Worm (Caenorhabditis elegans) whole organism, dauer: ENCODE results near the gene cdk-4.

Experiments
- unc-62 ChIP-seq: sonication (generic microtip); optimal IDR thresholded peaks from 2 replicates; lab custom pipeline; 2017; ENCODE audit warnings: missing biosample characterization, missing genetic modification reagents, missing genetic modification characterization

cdk-4 gene

ce11 chrX:13500568-13500967 is 18.1 kb downstream of the cdk-4 start, which contains the start of gene sad-1:
sad-1 (minus strand) TSS chrX:13500668.
- no peak for TF ChIP-seq unc-62 (GFP tag; lab: Kevin White, UChicago)

DNA sequence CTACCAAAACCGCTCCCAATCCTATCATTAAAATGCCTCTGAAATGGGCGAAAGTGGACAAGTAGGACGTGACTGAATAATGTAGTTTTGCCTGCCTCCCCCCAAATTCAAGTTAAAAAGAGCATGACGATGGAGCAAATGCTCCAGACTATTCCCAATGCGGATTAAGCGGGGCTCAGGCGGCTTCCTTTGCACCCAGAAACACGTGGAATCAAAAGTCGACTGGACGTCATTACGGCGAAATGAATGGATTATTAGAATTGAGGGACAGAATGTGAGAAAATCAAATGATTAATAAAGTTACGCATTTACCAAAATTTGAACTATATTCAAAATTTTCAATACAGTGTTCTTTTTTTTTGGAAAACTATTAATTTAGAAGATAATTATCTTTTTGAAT is 18.8 kb downstream of the cdk-4 start:
- TF ChIP-seq unc-62 (GFP tag; lab: Kevin White, UChicago), result no peak

ce11 chrX:13499098-13499497 is 19.6 kb downstream of the cdk-4 start:
- TF ChIP-seq unc-62 (GFP tag; lab: Kevin White, UChicago), result no peak

DNA sequence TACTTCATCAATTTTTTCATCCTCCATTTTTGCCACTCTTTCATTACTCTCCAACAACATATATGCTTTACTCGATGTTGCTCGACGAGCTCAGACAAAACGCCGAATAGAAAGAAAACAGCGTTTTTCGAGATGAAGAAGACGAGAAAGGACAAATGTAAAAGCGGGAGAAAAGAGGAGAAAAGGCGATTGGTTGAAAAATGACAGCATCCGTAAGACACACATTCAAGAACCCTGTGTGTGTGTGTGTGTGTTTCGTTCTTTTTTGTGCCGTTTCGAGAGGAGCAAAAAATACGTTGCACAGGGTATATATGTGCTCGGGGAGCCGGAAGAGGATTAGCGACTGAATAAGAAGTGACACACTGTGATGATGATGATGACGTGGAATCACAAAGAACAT is 24.9 kb downstream of the cdk-4 start:
- TF ChIP-seq unc-62 (GFP tag; lab: Kevin White, UChicago), result no peak

DNA sequence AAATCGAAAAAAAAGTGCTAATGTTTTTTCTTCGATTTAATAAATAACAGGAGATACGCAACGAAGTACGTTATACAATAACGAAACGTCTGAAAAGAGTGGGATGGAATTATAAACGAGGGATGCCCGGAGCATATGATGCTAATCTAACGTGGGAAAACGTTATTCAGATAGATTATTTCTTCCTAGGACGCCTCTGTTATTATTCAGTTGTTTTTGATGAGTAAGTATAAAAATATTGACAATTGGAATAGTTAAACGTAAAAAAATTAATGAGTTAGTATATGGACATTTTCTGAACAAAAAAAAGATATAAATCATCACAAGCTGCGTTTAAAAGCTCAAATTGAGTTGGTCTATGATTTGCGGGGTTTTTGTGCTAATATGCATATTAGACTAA is 33.9 kb downstream of the cdk-4 start, which contains the start of gene srd-51:
TSS of gene srd-51 (minus strand) at position 101 of the 400 bp plus-strand sequence.
- TF ChIP-seq unc-62 (GFP tag; lab: Kevin White, UChicago), result no peak

ce11 chrX:13481704-13482103 is 37.0 kb downstream of the cdk-4 start, which contains the start of gene srd-50:
srd-50 (minus strand) TSS chrX:13481804.
- no peak for TF ChIP-seq unc-62 (GFP tag; lab: Kevin White, UChicago)

ce11 chrX:13477356-13477755 is 41.4 kb downstream of the cdk-4 start, which contains the start of gene efn-3:
efn-3 (minus strand) TSS chrX:13477456.
- TF ChIP-seq unc-62 (GFP tag; lab: Kevin White, UChicago), result no peak

DNA sequence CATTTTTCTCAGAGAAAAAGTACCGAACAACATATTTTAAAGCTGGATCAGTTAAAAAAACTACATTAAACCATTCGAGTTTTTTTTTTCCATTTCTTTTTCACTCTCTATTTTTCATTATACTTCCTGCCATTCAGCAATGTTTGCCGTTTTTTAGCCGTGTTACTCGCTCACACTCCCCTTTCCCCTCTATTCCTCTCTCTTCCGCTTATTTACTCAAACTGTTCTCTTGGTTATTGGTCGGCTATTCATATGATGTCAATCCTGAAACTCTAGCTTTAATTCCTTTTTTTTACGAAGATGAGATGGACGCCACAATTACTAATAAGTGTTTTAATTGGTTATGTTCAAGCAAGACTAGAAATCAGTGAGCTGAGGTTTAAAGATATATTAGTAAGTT is 46.9 kb downstream of the cdk-4 start, which contains the start of gene tre-4:
TSS of gene tre-4 (plus strand) at position 301 of the 400 bp plus-strand sequence.
- TF ChIP-seq unc-62 (GFP tag; lab: Kevin White, UChicago), result no peak

DNA sequence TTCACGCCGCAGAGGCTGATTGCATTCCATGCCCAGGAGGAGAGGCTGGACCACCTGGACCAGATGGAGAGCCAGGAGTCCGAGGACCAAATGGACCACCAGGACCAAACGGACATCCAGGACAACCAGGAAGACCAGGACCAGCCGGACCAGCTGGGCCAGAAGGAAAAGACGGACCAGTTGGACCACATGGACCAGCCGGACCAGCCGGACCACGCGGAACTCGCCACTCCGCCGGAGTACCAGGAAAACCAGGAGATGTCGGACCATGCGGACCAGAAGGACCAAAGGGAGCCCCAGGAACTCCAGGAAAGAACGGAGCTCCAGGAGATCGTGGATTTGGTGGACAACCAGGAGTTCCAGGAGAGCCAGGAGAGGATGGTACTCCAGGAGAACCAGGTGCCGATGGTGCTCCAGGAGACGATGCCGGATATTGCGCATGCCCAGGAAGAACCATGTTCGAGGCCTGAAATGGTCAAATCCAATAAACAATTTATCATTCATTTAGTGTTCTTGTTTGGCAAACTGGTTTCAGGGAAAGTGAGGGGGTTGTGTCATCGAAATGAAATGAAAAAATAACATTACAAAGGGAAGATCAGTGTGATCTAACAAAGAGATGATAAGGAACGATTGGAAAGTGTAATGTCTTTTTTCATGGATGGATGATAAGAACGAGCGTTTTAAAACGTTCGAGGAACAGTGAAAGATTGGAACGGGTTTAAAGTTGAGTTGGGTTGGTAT is 48.6 kb downstream of the cdk-4 start:
- TF ChIP-seq unc-62 (GFP tag; lab: Kevin White, UChicago), result no peak

ce11 chrX:13469047-13469633 is 49.6 kb downstream of the cdk-4 start, which contains the start of gene col-184:
col-184 (plus strand) TSS chrX:13469455.
- TF ChIP-seq unc-62 (GFP tag; lab: Kevin White, UChicago), result no peak

- TF ChIP-seq unc-62 (GFP tag; lab: Kevin White, UChicago), result no peak
These were observed 51.5 kb downstream of the cdk-4 start, which contains the start of gene col-183 for ce11 chrX:13466926-13467866. col-183 (minus strand) TSS chrX:13467764.
